Fruit fly (Drosophila melanogaster): Measurements from ENCODE around the gene hb.

hb gene

dm6 chr3R:8659200-8659897 is 38.3 kb downstream of the hb start (continued):
- TF ChIP-seq ewg (GFP tag; optimal IDR thresholded peaks at IDR 0.05) (peak; percentile 7), gro (GFP tag; optimal IDR thresholded peaks at IDR 0.05) (peak; percentile 35), CG13624 (GFP tag; optimal IDR thresholded peaks at IDR 0.05) (peak; percentile 59), Sin3A (optimal IDR thresholded peaks at IDR 0.05) (no peak), CG11456 (GFP tag; IDR thresholded peaks at IDR 0.05) (peak; percentile 4; the same call in 1 of the 3 replicates), CG1647 (GFP tag; optimal IDR thresholded peaks at IDR 0.05) (peak; percentile 45), az2 (GFP tag; optimal IDR thresholded peaks at IDR 0.05) (peak; percentile 44), lov (optimal IDR thresholded peaks at IDR 0.05) (no peak), lov (GFP tag; IDR thresholded peaks at IDR 0.05) (peak; percentile 54; the same call in 1 of the 3 replicates), CG7745 (tag; optimal IDR thresholded peaks at IDR 0.05) (no peak), CG10654 (GFP tag; optimal IDR thresholded peaks at IDR 0.05) (no peak), nau (GFP tag; optimal IDR thresholded peaks at IDR 0.05) (no peak), Opbp (GFP tag; IDR thresholded peaks at IDR 0.05; ENCODE audit: partially characterized antibody) (0 out of 3 replicates have a peak, but pooled peaks have one; percentile 27), pan (optimal IDR thresholded peaks at IDR 0.05) (no peak), pan (GFP tag; optimal IDR thresholded peaks at IDR 0.05 in 1 of 2, IDR thresholded peaks at IDR 0.05 in 1 of 2) (no peak), sima (GFP tag; optimal IDR thresholded peaks at IDR 0.05) (no peak), croc (GFP tag; conservative IDR thresholded peaks at IDR 0.05) (no peak), CG10209 (GFP tag; optimal IDR thresholded peaks at IDR 0.05) (peak; percentile 53), CG1603 (tag; optimal IDR thresholded peaks at IDR 0.05) (peak; percentile 45), trh (GFP tag; optimal IDR thresholded peaks at IDR 0.05) (peak; percentile 4), CG9797 (GFP tag; optimal IDR thresholded peaks at IDR 0.05) (no peak), CG18764 (GFP tag; optimal IDR thresholded peaks at IDR 0.05) (peak; percentile 26), CG14860 (GFP tag; IDR thresholded peaks at IDR 0.05; ENCODE audit: partially characterized antibody) (no peak), CG8478 (optimal IDR thresholded peaks at IDR 0.05) (peak; percentile 81), Dip2 (GFP tag; IDR thresholded peaks at IDR 0.05) (no peak), CG10274 (GFP tag; optimal IDR thresholded peaks at IDR 0.05) (peak; percentile 17), gem (tag; optimal IDR thresholded peaks at IDR 0.05) (peak; percentile 71), CG2116 (GFP tag; optimal IDR thresholded peaks at IDR 0.05) (no peak), CG11723 (GFP tag; optimal IDR thresholded peaks at IDR 0.05) (peak; percentile 43), CG8290 (GFP tag; optimal IDR thresholded peaks at IDR 0.05) (peak; percentile 37), CG8290 (tag; optimal IDR thresholded peaks at IDR 0.05) (peak in 1 of 2 experiments; percentile 86), CG2202 (tag; optimal IDR thresholded peaks at IDR 0.05) (no peak), CG7839 (tag; optimal IDR thresholded peaks at IDR 0.05) (peak; percentile 68), CG17568 (GFP tag; optimal IDR thresholded peaks at IDR 0.05) (no peak), usp (GFP tag; optimal IDR thresholded peaks at IDR 0.05) (no peak), jing (GFP tag; optimal IDR thresholded peaks at IDR 0.05) (no peak), wdn (GFP tag; IDR thresholded peaks at IDR 0.05) (peak; percentile 34; the same call in 1 of the 2 replicates), CG7556 (GFP tag; optimal IDR thresholded peaks at IDR 0.05) (peak; percentile 59), psq (GFP tag; optimal IDR thresholded peaks at IDR 0.05) (no peak), CG14050 (GFP tag; IDR thresholded peaks at IDR 0.05) (no peak), Dbx (GFP tag; IDR thresholded peaks at IDR 0.05) (peak; percentile 55; the same call in 1 of the 3 replicates), CG12219 (GFP tag; optimal IDR thresholded peaks at IDR 0.05) (no peak), Dek (tag; optimal IDR thresholded peaks at IDR 0.05) (peak; percentile 63), cg (GFP tag; optimal IDR thresholded peaks at IDR 0.05) (peak; percentile 96), Stat92E (GFP tag; optimal IDR thresholded peaks at IDR 0.05) (no peak), CG17912 (GFP tag; optimal IDR thresholded peaks at IDR 0.05) (peak; percentile 59), MESR4 (GFP tag; optimal IDR thresholded peaks at IDR 0.05) (peak; percentile 33), CG2199 (GFP tag; IDR thresholded peaks at IDR 0.05) (peak; percentile 94), p53 (GFP tag; optimal IDR thresholded peaks at IDR 0.05) (no peak), B-H2 (GFP tag; optimal IDR thresholded peaks at IDR 0.05) (peak; percentile 68), jigr1 (GFP tag; IDR thresholded peaks at IDR 0.05) (no peak)

All from whole organism, embryonic.